Worm (Caenorhabditis elegans) whole organism, L4 larva: Measurements from ENCODE around the gene dsl-5.

Source experiments
- D1046.2 ChIP-seq: fragments of 200-800 bp; sonication (Bioruptor generic); IDR thresholded peaks from 2 replicates; pipeline ENCODE4 v1.3.6; 2022; ENCODE audit warnings: missing genetic modification characterization, missing compliant biosample characterization
- F10B5.3 ChIP-seq: sonication (generic microtip); optimal IDR thresholded peaks from 2 replicates; lab custom pipeline; 2016; ENCODE audit warnings: mild to moderate bottlenecking, missing genetic modification characterization, missing compliant biosample characterization
- F26F4.8 ChIP-seq: fragments of 200-800 bp; sonication (Bioruptor generic); conservative IDR thresholded peaks from 2 replicates; pipeline ENCODE4 v1.3.6; 2022; ENCODE audit warnings: missing genetic modification characterization, missing compliant biosample characterization
- F37D6.2 ChIP-seq: sonication (generic microtip); optimal IDR thresholded peaks from 2 replicates; lab custom pipeline; 2016; ENCODE audit warnings: mild to moderate bottlenecking, missing genetic modification characterization, missing compliant biosample characterization
- F44E2.7 ChIP-seq: fragments of 200-800 bp; sonication (Bioruptor generic); IDR thresholded peaks from 2 replicates; pipeline ENCODE4 v2.1.2; 2022; ENCODE audit warnings: missing genetic modification characterization, missing compliant biosample characterization
- F49E8.2 ChIP-seq: sonication (generic microtip); optimal IDR thresholded peaks from 2 replicates; lab custom pipeline; 2016; ENCODE audit warnings: missing compliant biosample characterization, mild to moderate bottlenecking, missing genetic modification characterization, borderline replicate concordance
- Y5F2A.4 ChIP-seq: fragments of 200-800 bp; sonication (Bioruptor generic); optimal IDR thresholded peaks from 2 replicates; lab custom pipeline; 2018; ENCODE audit warnings: mild to moderate bottlenecking, missing genetic modification characterization, missing compliant biosample characterization
- Y75B8A.6 ChIP-seq: fragments of 200-800 bp; sonication (Bioruptor generic); IDR thresholded peaks from 2 replicates; pipeline ENCODE4 v1.3.6; 2022; ENCODE audit warnings: missing genetic modification reagents, missing genetic modification characterization, missing compliant biosample characterization
- ZK337.2 ChIP-seq: fragments of 200-800 bp; sonication (Bioruptor generic); IDR thresholded peaks from 2 replicates; pipeline ENCODE4 v1.3.6; 2022; ENCODE audit warnings: missing genetic modification reagents, missing genetic modification characterization, missing compliant biosample characterization
- aha-1 ChIP-seq: fragments of 150-350 bp; peaks from one replicate; lab custom pipeline; 2014; ENCODE audit warnings: missing biosample characterization, missing genetic modification characterization
- aly-2 ChIP-seq: sonication (generic microtip); optimal IDR thresholded peaks from 2 replicates; lab custom pipeline; 2018; ENCODE audit warnings: missing biosample characterization, missing genetic modification characterization
- ceh-20 ChIP-seq: fragments of 200-800 bp; sonication (Bioruptor generic); IDR thresholded peaks from 2 replicates; pipeline ENCODE4 v1.3.6; 2022; ENCODE audit warnings: missing genetic modification reagents, missing genetic modification characterization, missing compliant biosample characterization
- ceh-32 ChIP-seq: sonication (generic microtip); optimal IDR thresholded peaks from 2 replicates; lab custom pipeline; 2016; ENCODE audit warnings: mild to moderate bottlenecking, missing genetic modification characterization, missing compliant biosample characterization; ENCODE audit not compliant: poor library complexity
- ceh-44 ChIP-seq: fragments of 200-800 bp; sonication (Bioruptor generic); IDR thresholded peaks from 2 replicates; pipeline ENCODE4 v1.3.6; 2022; ENCODE audit warnings: missing genetic modification reagents, missing genetic modification characterization, missing compliant biosample characterization
- ces-1 ChIP-seq: fragments of 150-350 bp; sonication (generic microtip); optimal IDR thresholded peaks from 4 replicates; lab custom pipeline; 2014; ENCODE audit warnings: missing biosample characterization, missing genetic modification reagents, missing genetic modification characterization
- cey-2 ChIP-seq: sonication (generic microtip); optimal IDR thresholded peaks from 3 replicates; lab custom pipeline; 2017; ENCODE audit warnings: missing genetic modification characterization, mild to moderate bottlenecking, missing compliant biosample characterization, antibody characterized with exemption, borderline replicate concordance; ENCODE audit not compliant: insufficient read depth
- ctbp-1 ChIP-seq: fragments of 200-800 bp; sonication (Bioruptor generic); IDR thresholded peaks from 2 replicates; pipeline ENCODE4 v1.3.6; 2022; ENCODE audit warnings: missing genetic modification reagents, missing genetic modification characterization, missing compliant biosample characterization
- daf-12 ChIP-seq: fragments of 150-350 bp; optimal IDR thresholded peaks from 2 replicates; lab custom pipeline; 2014; ENCODE audit warnings: missing biosample characterization, missing genetic modification reagents, missing genetic modification characterization
- daf-16 ChIP-seq, 3 experiments: sonication (generic microtip); optimal IDR thresholded peaks; 2 replicates each; lab custom pipeline; 2016 to 2017; ENCODE audit warnings: missing genetic modification characterization in 3 of 3, missing genetic modification reagents in 3 of 3, mild to moderate bottlenecking in 2 of 3, missing compliant biosample characterization in 2 of 3, missing biosample characterization in 1 of 3, moderate library complexity in 1 of 3
- daf-19 ChIP-seq: fragments of 200-800 bp; sonication (Bioruptor generic); conservative IDR thresholded peaks from 2 replicates; pipeline ENCODE4 v1.3.6; 2022; ENCODE audit warnings: missing genetic modification characterization, missing compliant biosample characterization
- daf-8 ChIP-seq: fragments of 200-800 bp; sonication (Bioruptor generic); IDR thresholded peaks from 2 replicates; pipeline ENCODE4 v1.3.6; 2022; ENCODE audit warnings: missing genetic modification characterization, missing compliant biosample characterization
- dpl-1 ChIP-seq: fragments of 150-350 bp; optimal IDR thresholded peaks from 2 replicates; lab custom pipeline; 2014; ENCODE audit warnings: missing biosample characterization, missing genetic modification reagents, missing genetic modification characterization
- hif-1 ChIP-seq, 2 experiments: sonication (generic microtip); optimal IDR thresholded peaks; 2 replicates each; lab custom pipeline; 2016 to 2017; ENCODE audit warnings: missing compliant biosample characterization in 2 of 2, missing genetic modification characterization in 2 of 2, missing genetic modification reagents in 2 of 2, missing genotype in 2 of 2, mild to moderate bottlenecking in 1 of 2
- hmg-1.1 ChIP-seq: fragments of 200-800 bp; sonication (Bioruptor generic); IDR thresholded peaks from 2 replicates; pipeline ENCODE4 v1.3.6; 2022; ENCODE audit warnings: missing genetic modification reagents, missing genetic modification characterization, missing compliant biosample characterization
- lim-7 ChIP-seq: fragments of 200-800 bp; sonication (Bioruptor generic); IDR thresholded peaks from 2 replicates; pipeline ENCODE4 v1.3.6; 2022; ENCODE audit warnings: missing genetic modification characterization, missing compliant biosample characterization
- lin-15B ChIP-seq: fragments of 150-350 bp; sonication (generic microtip); optimal IDR thresholded peaks from 3 replicates; lab custom pipeline; 2014; ENCODE audit warnings: missing biosample characterization, missing genetic modification characterization
- lir-3 ChIP-seq: sonication (generic microtip); optimal IDR thresholded peaks from 2 replicates; lab custom pipeline; 2016; ENCODE audit warnings: mild to moderate bottlenecking, missing genetic modification characterization, missing compliant biosample characterization
- lsy-2 ChIP-seq, 2 experiments: fragments of 150-350 bp in 1 of 2; sonication (generic microtip) in 1 of 2; optimal IDR thresholded peaks; 2 replicates each; lab custom pipeline; 2014 to 2017; ENCODE audit warnings: missing biosample characterization in 2 of 2, missing genetic modification characterization in 2 of 2
- madf-9 ChIP-seq: fragments of 200-800 bp; sonication (Bioruptor generic); conservative IDR thresholded peaks from 2 replicates; pipeline ENCODE4 v1.3.6; 2022; ENCODE audit warnings: missing genetic modification reagents, missing genetic modification characterization, missing compliant biosample characterization
- mxl-2 ChIP-seq: fragments of 200-800 bp; sonication (Bioruptor generic); conservative IDR thresholded peaks from 2 replicates; pipeline ENCODE4 v1.3.6; 2022; ENCODE audit warnings: missing genetic modification reagents, missing genetic modification characterization, missing compliant biosample characterization
- nhr-10 ChIP-seq: fragments of 150-350 bp; optimal IDR thresholded peaks from 2 replicates; lab custom pipeline; 2014; ENCODE audit warnings: missing biosample characterization, missing genetic modification characterization
- nhr-11 ChIP-seq: fragments of 150-350 bp; optimal IDR thresholded peaks from 2 replicates; lab custom pipeline; 2014; ENCODE audit warnings: missing biosample characterization, missing genetic modification characterization
- nhr-41 ChIP-seq: fragments of 200-800 bp; sonication (Bioruptor generic); IDR thresholded peaks from 2 replicates; pipeline ENCODE4 v1.3.6; 2022; ENCODE audit warnings: missing genetic modification reagents, missing genetic modification characterization, missing compliant biosample characterization
- nhr-48 ChIP-seq: sonication (generic microtip); optimal IDR thresholded peaks from 2 replicates; lab custom pipeline; 2016; ENCODE audit warnings: mild to moderate bottlenecking, missing genetic modification characterization, missing compliant biosample characterization
- nhr-6 ChIP-seq: fragments of 150-350 bp; optimal IDR thresholded peaks from 2 replicates; lab custom pipeline; 2014; ENCODE audit warnings: missing biosample characterization, missing genetic modification characterization
- php-3 ChIP-seq: fragments of 200-800 bp; sonication (Bioruptor generic); IDR thresholded peaks from 2 replicates; pipeline ENCODE4 v1.3.6; 2022; ENCODE audit warnings: missing genetic modification reagents, missing genetic modification characterization, missing compliant biosample characterization
- rbr-2 ChIP-seq: sonication (generic microtip); optimal IDR thresholded peaks from 2 replicates; lab custom pipeline; 2016; ENCODE audit warnings: missing genotype, missing genetic modification characterization, missing compliant biosample characterization
- saeg-2 ChIP-seq: fragments of 200-800 bp; sonication (Bioruptor generic); IDR thresholded peaks from 2 replicates; pipeline ENCODE4 v1.3.6; 2022; ENCODE audit warnings: missing genetic modification reagents, missing genetic modification characterization, missing compliant biosample characterization
- sdz-12 ChIP-seq: fragments of 200-800 bp; sonication (Bioruptor generic); optimal IDR thresholded peaks from 2 replicates; lab custom pipeline; 2018; ENCODE audit warnings: mild to moderate bottlenecking, missing genetic modification characterization, missing compliant biosample characterization
- set-16 ChIP-seq: fragments of 200-800 bp; sonication (Bioruptor generic); IDR thresholded peaks from 2 replicates; pipeline ENCODE4 v1.3.6; 2022; ENCODE audit warnings: missing genetic modification reagents, missing genetic modification characterization, missing compliant biosample characterization
- skn-1 ChIP-seq: fragments of 150-350 bp; optimal IDR thresholded peaks from 2 replicates; lab custom pipeline; 2014; ENCODE audit warnings: missing biosample characterization, missing genetic modification characterization
- snpc-1.2 ChIP-seq: fragments of 200-800 bp; sonication (Bioruptor generic); IDR thresholded peaks from 2 replicates; pipeline ENCODE4 v1.3.6; 2022; ENCODE audit warnings: missing genetic modification reagents, missing genetic modification characterization, missing compliant biosample characterization
- snpc-4 ChIP-seq: fragments of 150-350 bp; optimal IDR thresholded peaks from 2 replicates; lab custom pipeline; 2014; ENCODE audit warnings: missing biosample characterization, missing genetic modification characterization
- spr-1 ChIP-seq: sonication (generic microtip); optimal IDR thresholded peaks from 2 replicates; lab custom pipeline; 2016; ENCODE audit warnings: mild to moderate bottlenecking, missing genetic modification characterization, missing compliant biosample characterization
- tra-1 ChIP-seq: fragments of 200-800 bp; sonication (Bioruptor generic); IDR thresholded peaks from 2 replicates; pipeline ENCODE4 v1.3.6; 2022; ENCODE audit warnings: missing genetic modification reagents, missing genetic modification characterization, missing compliant biosample characterization
- unc-130 ChIP-seq: sonication (generic microtip); optimal IDR thresholded peaks from 2 replicates; lab custom pipeline; 2016; ENCODE audit warnings: missing genetic modification reagents, missing genetic modification characterization, missing compliant biosample characterization
- unc-39 ChIP-seq: sonication (generic microtip); optimal IDR thresholded peaks from 2 replicates; lab custom pipeline; 2017; ENCODE audit warnings: missing biosample characterization, missing genetic modification characterization
- zag-1 ChIP-seq: fragments of 150-350 bp; optimal IDR thresholded peaks from 2 replicates; lab custom pipeline; 2014; ENCODE audit warnings: missing biosample characterization, missing genetic modification characterization
- zfp-3 ChIP-seq: fragments of 200-800 bp; sonication (Bioruptor generic); conservative IDR thresholded peaks from 2 replicates; pipeline ENCODE4 v1.3.6; 2022; ENCODE audit warnings: missing genetic modification reagents, missing genetic modification characterization, missing compliant biosample characterization
- zip-11 ChIP-seq: fragments of 200-800 bp; sonication (Bioruptor generic); IDR thresholded peaks from 2 replicates; pipeline ENCODE4 v1.3.6; 2022; ENCODE audit warnings: missing genetic modification characterization, missing compliant biosample characterization
- ztf-11 ChIP-seq: fragments of 150-350 bp; optimal IDR thresholded peaks from 2 replicates; lab custom pipeline; 2014; ENCODE audit warnings: missing biosample characterization, missing genetic modification characterization

dsl-5 gene

ce11 chrIV:11594191-11594673 is 26.6 kb downstream of the dsl-5 start, which contains the start of gene mig-38:
mig-38 (plus strand) TSS chrIV:11594244.
- no peak for TF ChIP-seq ceh-32
- peak; percentile 65 for TF ChIP-seq sdz-12 (GFP tag; lab: Kevin White, UChicago)
- TF ChIP-seq php-3 (GFP tag; lab: Robert Waterston, UW): no peak; the same call in 1 of the 2 replicates
- peak; percentile 67 for TF ChIP-seq hmg-1.1 (GFP tag; lab: Robert Waterston, UW)
- no peak for TF ChIP-seq ztf-11 (tag; lab: Kevin White, UChicago)
- TF ChIP-seq Y5F2A.4 (GFP tag; lab: Kevin White, UChicago): no peak
- no peak for TF ChIP-seq ces-1 (GFP tag; lab: Kevin White, UChicago)
- TF ChIP-seq unc-130 (GFP tag; lab: Kevin White, UChicago): no peak
- no peak for TF ChIP-seq F44E2.7 (GFP tag; lab: Robert Waterston, UW)
- peak; percentile 65 for TF ChIP-seq nhr-48
- no peak for TF ChIP-seq F10B5.3 (tag; lab: Kevin White, UChicago)
- TF ChIP-seq skn-1 (tag; lab: Kevin White, UChicago): no peak
- TF ChIP-seq F26F4.8 (GFP tag; lab: Robert Waterston, UW): no peak
- TF ChIP-seq snpc-1.2 (GFP tag; lab: Robert Waterston, UW): no peak
- no peak for TF ChIP-seq nhr-6
- TF ChIP-seq nhr-10: no peak
- no peak for TF ChIP-seq zag-1 (tag; lab: Kevin White, UChicago)
- TF ChIP-seq nhr-41 (GFP tag; lab: Robert Waterston, UW): no peak
- TF ChIP-seq daf-19 (GFP tag; lab: Robert Waterston, UW): 0 out of 2 replicates have a peak, but pooled peaks have one; percentile 69
- no peak for TF ChIP-seq tra-1
- no peak for TF ChIP-seq ceh-44 (GFP tag; lab: Robert Waterston, UW)
- TF ChIP-seq ZK337.2 (GFP tag; lab: Robert Waterston, UW): no peak
- TF ChIP-seq F49E8.2 (tag; lab: Kevin White, UChicago): no peak
- peak in 1 of 2 experiments; percentile 50 for TF ChIP-seq lsy-2 (tag; optimal IDR thresholded peaks at IDR 0.05; lab: Kevin White, UChicago)
- no peak for TF ChIP-seq saeg-2 (GFP tag; lab: Robert Waterston, UW)
- TF ChIP-seq dpl-1 (GFP tag; lab: Kevin White, UChicago): peak; percentile 5
- peak; percentile 1 to 18 for TF ChIP-seq daf-16 (GFP tag; optimal IDR thresholded peaks at IDR 0.05; lab: Kevin White, UChicago)
- peak; percentile 55 for TF ChIP-seq daf-16 (tag; optimal IDR thresholded peaks at IDR 0.05; lab: Kevin White, UChicago)
- TF ChIP-seq zip-11 (GFP tag; lab: Robert Waterston, UW): no peak
- TF ChIP-seq D1046.2 (GFP tag; lab: Robert Waterston, UW): 0 out of 2 replicates have a peak, but pooled peaks have one; percentile 48
- 0 out of 2 replicates have a peak, but pooled peaks have one; percentile 36 for TF ChIP-seq zfp-3 (GFP tag; lab: Robert Waterston, UW)
- TF ChIP-seq unc-39: no peak
- no peak for TF ChIP-seq lin-15B
- TF ChIP-seq aha-1 (tag; lab: Kevin White, UChicago): peak; percentile 98
- no peak for TF ChIP-seq lim-7 (GFP tag; lab: Robert Waterston, UW)
- no peak for TF ChIP-seq mxl-2
- no peak for TF ChIP-seq daf-8 (GFP tag; lab: Robert Waterston, UW)
- peak; percentile 79 for TF ChIP-seq set-16 (GFP tag; lab: Robert Waterston, UW)
- peak; percentile 52 for TF ChIP-seq nhr-11 (tag; lab: Kevin White, UChicago)
- TF ChIP-seq daf-12 (tag; lab: Kevin White, UChicago): no peak
- TF ChIP-seq snpc-4: no peak
- peak; percentile 1 for TF ChIP-seq lir-3 (tag; lab: Kevin White, UChicago)
- no peak for TF ChIP-seq madf-9
- peak; percentile 12; the same call in 1 of the 2 replicates for TF ChIP-seq ctbp-1 (GFP tag; lab: Robert Waterston, UW)
- no peak for TF ChIP-seq Y75B8A.6 (GFP tag; lab: Robert Waterston, UW)
- TF ChIP-seq aly-2 (tag; lab: Kevin White, UChicago): no peak
- peak; percentile 13; the same call in 1 of the 2 replicates for TF ChIP-seq ceh-20 (GFP tag; lab: Robert Waterston, UW)
- peak; percentile 8 for TF ChIP-seq spr-1 (tag; lab: Kevin White, UChicago)
- no peak for TF ChIP-seq F37D6.2 (tag; lab: Kevin White, UChicago)
- peak; percentile 50 for TF ChIP-seq rbr-2
- TF ChIP-seq cey-2: no peak
- no peak for TF ChIP-seq hif-1 (tag; optimal IDR thresholded peaks at IDR 0.05; lab: Kevin White, UChicago)
